Fruit fly (Drosophila melanogaster) whole organism, embryonic: ENCODE data around the gene FucTA.
A peak's percentile ranks its signal among the peaks of the same experiment; 100 is the strongest.

Source experiments
- Ada2b ChIP-seq: fragments of 200-800 bp; sonication (Bioruptor generic); IDR thresholded peaks from 2 replicates; pipeline ENCODE4 v1.3.6; 2022; ENCODE audit warnings: missing biosample characterization, missing genetic modification characterization
- Blimp-1 ChIP-seq: fragments of 200-800 bp; sonication (Bioruptor generic); optimal IDR thresholded peaks from 3 replicates; lab custom pipeline; 2018; ENCODE audit warnings: missing biosample characterization, missing genetic modification characterization, mild to moderate bottlenecking, moderate library complexity, missing genetic modification reagents
- CG10267 ChIP-seq: fragments of 200-800 bp; sonication (Bioruptor generic); optimal IDR thresholded peaks from 2 replicates; lab custom pipeline; 2018; ENCODE audit warnings: missing biosample characterization, mild to moderate bottlenecking, missing genetic modification characterization, moderate library complexity
- CG10979 ChIP-seq: fragments of 200-800 bp; sonication (Bioruptor generic); optimal IDR thresholded peaks from 2 replicates; lab custom pipeline; 2018; ENCODE audit warnings: missing biosample characterization, mild to moderate bottlenecking, missing genetic modification characterization, moderate library complexity
- CG11504 ChIP-seq: fragments of 200-800 bp; sonication (Bioruptor generic); optimal IDR thresholded peaks from 3 replicates; lab custom pipeline; 2019; ENCODE audit warnings: missing biosample characterization, mild to moderate bottlenecking, missing genetic modification characterization, moderate library complexity
- CG12391 ChIP-seq: fragments of 200-800 bp; sonication (Bioruptor generic); optimal IDR thresholded peaks from 3 replicates; lab custom pipeline; 2018; ENCODE audit warnings: missing biosample characterization, mild to moderate bottlenecking, missing genetic modification characterization, moderate library complexity
- CG13287 ChIP-seq: fragments of 200-800 bp; sonication (Bioruptor generic); IDR thresholded peaks from 2 replicates; pipeline ENCODE4 v1.3.6; 2022; ENCODE audit warnings: missing biosample characterization, missing genetic modification characterization; ENCODE audit not compliant: partially characterized antibody
- CG14710 ChIP-seq: fragments of 200-800 bp; sonication (Bioruptor generic); optimal IDR thresholded peaks from 3 replicates; lab custom pipeline; 2019; ENCODE audit warnings: missing biosample characterization, mild to moderate bottlenecking, missing genetic modification characterization, moderate library complexity
- CG15696 ChIP-seq: fragments of 200-800 bp; sonication (Bioruptor generic); optimal IDR thresholded peaks from 2 replicates; lab custom pipeline; 2019; ENCODE audit warnings: missing biosample characterization, mild to moderate bottlenecking, missing genetic modification characterization, moderate library complexity
- CG2712 ChIP-seq: fragments of 200-800 bp; optimal IDR thresholded peaks from 3 replicates; lab custom pipeline; 2019; ENCODE audit warnings: missing biosample characterization, mild to moderate bottlenecking, missing genetic modification characterization, moderate library complexity
- CG33557 ChIP-seq: fragments of 200-800 bp; sonication (Bioruptor generic); optimal IDR thresholded peaks from 2 replicates; lab custom pipeline; 2019; ENCODE audit warnings: missing biosample characterization, mild to moderate bottlenecking, missing genetic modification characterization, moderate library complexity
- CG42726 ChIP-seq: fragments of 200-800 bp; sonication (Bioruptor generic); IDR thresholded peaks from 2 replicates; pipeline ENCODE4 v1.3.6; 2022; ENCODE audit warnings: missing biosample characterization, missing genetic modification characterization; ENCODE audit not compliant: partially characterized antibody
- CG4424 ChIP-seq: fragments of 200-800 bp; sonication (Bioruptor generic); optimal IDR thresholded peaks from 3 replicates; lab custom pipeline; 2016; ENCODE audit warnings: missing biosample characterization, missing genetic modification characterization
- CG4820 ChIP-seq: fragments of 200-800 bp; sonication (Bioruptor generic); optimal IDR thresholded peaks from 3 replicates; lab custom pipeline; 2016; ENCODE audit warnings: missing biosample characterization, missing genetic modification characterization
- CG6689 ChIP-seq: fragments of 200-800 bp; sonication (Bioruptor generic); IDR thresholded peaks from 2 replicates; pipeline ENCODE4 v1.3.6; 2022; ENCODE audit warnings: missing biosample characterization, missing genetic modification characterization
- CG7556 ChIP-seq: fragments of 200-800 bp; sonication (Bioruptor generic); optimal IDR thresholded peaks from 2 replicates; lab custom pipeline; 2017; ENCODE audit warnings: missing biosample characterization, mild to moderate bottlenecking, missing genetic modification characterization
- CG7839 ChIP-seq: fragments of 200-800 bp; sonication (Bioruptor generic); optimal IDR thresholded peaks from 3 replicates; lab custom pipeline; 2018; ENCODE audit warnings: missing biosample characterization, mild to moderate bottlenecking, missing genetic modification characterization, moderate library complexity
- CG8944 ChIP-seq: fragments of 200-800 bp; sonication (Bioruptor generic); optimal IDR thresholded peaks from 3 replicates; lab custom pipeline; 2016; ENCODE audit warnings: missing biosample characterization, missing genetic modification characterization
- CHES-1-like ChIP-seq: fragments of 200-800 bp; sonication (Bioruptor generic); optimal IDR thresholded peaks from 2 replicates; lab custom pipeline; 2016; ENCODE audit warnings: missing biosample characterization, missing genetic modification characterization
- E2f2 ChIP-seq: fragments of 200-800 bp; sonication (Bioruptor generic); IDR thresholded peaks from 2 replicates; pipeline ENCODE4 v1.3.6; 2022; ENCODE audit warnings: missing biosample characterization, missing genetic modification characterization
- Hr39 ChIP-seq: fragments of >200 bp; optimal IDR thresholded peaks from 2 replicates; lab custom pipeline; 2017
- Lhr ChIP-seq: fragments of 200-800 bp; sonication (Bioruptor generic); optimal IDR thresholded peaks from 3 replicates; lab custom pipeline; 2017; ENCODE audit warnings: mild to moderate bottlenecking, missing biosample characterization, missing genetic modification reagents, missing genetic modification characterization
- Max ChIP-seq: fragments of 200-800 bp; sonication (Bioruptor generic); optimal IDR thresholded peaks from 2 replicates; lab custom pipeline; 2016; ENCODE audit warnings: missing biosample characterization, mild to moderate bottlenecking, missing genetic modification characterization
- Med ChIP-seq: fragments of 200-800 bp; sonication (Bioruptor generic); peaks from one replicate; lab custom pipeline; 2016; ENCODE audit warnings: missing biosample characterization, missing genetic modification characterization, mild to moderate bottlenecking, inconsistent platforms, moderate library complexity
- Oli ChIP-seq: fragments of 200-800 bp; sonication (Bioruptor generic); optimal IDR thresholded peaks from 2 replicates; lab custom pipeline; 2018; ENCODE audit warnings: missing biosample characterization, mild to moderate bottlenecking, missing genetic modification characterization, moderate library complexity
- Opbp ChIP-seq: fragments of 200-800 bp; sonication (Bioruptor generic); IDR thresholded peaks from 3 replicates; pipeline ENCODE4 v1.3.6; 2022; ENCODE audit warnings: missing biosample characterization, missing genetic modification characterization; ENCODE audit not compliant: partially characterized antibody
- Pdp1 ChIP-seq, 2 experiments: fragments of 200-800 bp; sonication (Bioruptor generic); optimal IDR thresholded peaks; 3 replicates each; lab custom pipeline; 2016; ENCODE audit warnings: missing biosample characterization in 2 of 2, missing genetic modification characterization in 2 of 2, mild to moderate bottlenecking in 1 of 2, moderate library complexity in 1 of 2
- Sox100B ChIP-seq: fragments of 200-800 bp; sonication (Bioruptor generic); optimal IDR thresholded peaks from 3 replicates; lab custom pipeline; 2018; ENCODE audit warnings: missing biosample characterization, mild to moderate bottlenecking, missing genetic modification characterization
- Sox102F ChIP-seq: fragments of 200-800 bp; sonication (Bioruptor generic); optimal IDR thresholded peaks from 2 replicates; lab custom pipeline; 2018; ENCODE audit warnings: missing biosample characterization, mild to moderate bottlenecking, missing genetic modification characterization, moderate library complexity
- Sry-β ChIP-seq: fragments of 200-800 bp; sonication (Bioruptor generic); optimal IDR thresholded peaks from 2 replicates; lab custom pipeline; 2018; ENCODE audit warnings: missing biosample characterization, mild to moderate bottlenecking, missing genetic modification characterization, moderate library complexity
- Sry-δ ChIP-seq: fragments of 200-800 bp; sonication (Bioruptor generic); optimal IDR thresholded peaks from 2 replicates; lab custom pipeline; 2016; ENCODE audit warnings: missing biosample characterization, missing genetic modification characterization
- az2 ChIP-seq: fragments of 200-800 bp; sonication (Bioruptor generic); optimal IDR thresholded peaks from 3 replicates; lab custom pipeline; 2016; ENCODE audit warnings: missing biosample characterization, missing genetic modification characterization
- bab2 ChIP-seq: fragments of 200-800 bp; sonication (Bioruptor generic); optimal IDR thresholded peaks from 2 replicates; lab custom pipeline; 2016; ENCODE audit warnings: missing biosample characterization, missing genetic modification characterization
- chif ChIP-seq, 2 experiments: fragments of 200-800 bp; sonication (Bioruptor generic); optimal IDR thresholded peaks; 3 replicates each; lab custom pipeline; 2016; ENCODE audit warnings: missing biosample characterization in 2 of 2, missing genetic modification characterization in 2 of 2
- chinmo ChIP-seq: fragments of 200-800 bp; sonication (Bioruptor generic); IDR thresholded peaks from 4 replicates; pipeline ENCODE4 v1.3.6; 2022; ENCODE audit warnings: missing biosample characterization, missing genetic modification characterization; ENCODE audit not compliant: partially characterized antibody
- dati ChIP-seq: fragments of 200-800 bp; sonication (Bioruptor generic); IDR thresholded peaks from 2 replicates; pipeline ENCODE4 v1.3.6; 2022; ENCODE audit warnings: missing biosample characterization, missing genetic modification characterization
- dmrt11E ChIP-seq: fragments of 200-800 bp; sonication (Bioruptor generic); optimal IDR thresholded peaks from 3 replicates; lab custom pipeline; 2018; ENCODE audit warnings: missing biosample characterization, mild to moderate bottlenecking, missing genetic modification characterization, moderate library complexity
- dysf ChIP-seq: fragments of 200-800 bp; sonication (Bioruptor generic); IDR thresholded peaks from 3 replicates; pipeline ENCODE4 v1.3.6; 2022; ENCODE audit warnings: missing biosample characterization, missing genetic modification characterization
- fu2 ChIP-seq: fragments of 200-800 bp; sonication (Bioruptor generic); optimal IDR thresholded peaks from 2 replicates; lab custom pipeline; 2016; ENCODE audit warnings: missing biosample characterization, missing genetic modification characterization
- gem ChIP-seq: fragments of 200-800 bp; sonication (Bioruptor generic); optimal IDR thresholded peaks from 2 replicates; lab custom pipeline; 2019; ENCODE audit warnings: missing biosample characterization, mild to moderate bottlenecking, missing genetic modification characterization, moderate library complexity
- gt ChIP-seq: fragments of 200-800 bp; sonication (Bioruptor generic); IDR thresholded peaks from 2 replicates; pipeline ENCODE4 v1.3.6; 2022; ENCODE audit warnings: missing biosample characterization, missing genetic modification characterization
- lola ChIP-seq, 3 experiments: fragments of >200 bp in 2 of 3; fragments of 200-800 bp in 1 of 3; sonication (Bioruptor generic) in 1 of 3; optimal IDR thresholded peaks; 2 replicates each; lab custom pipeline; 2017 to 2019; ENCODE audit warnings: missing biosample characterization in 3 of 3, missing genetic modification characterization in 3 of 3, mild to moderate bottlenecking in 1 of 3, moderate library complexity in 1 of 3
- nmo ChIP-seq: fragments of 200-800 bp; sonication (Bioruptor generic); optimal IDR thresholded peaks from 2 replicates; lab custom pipeline; 2018; ENCODE audit warnings: missing biosample characterization, mild to moderate bottlenecking, missing genetic modification characterization, moderate library complexity
- phol ChIP-seq: fragments of 200-800 bp; sonication (Bioruptor generic); optimal IDR thresholded peaks from 3 replicates; lab custom pipeline; 2018; ENCODE audit warnings: missing biosample characterization, mild to moderate bottlenecking, missing genetic modification characterization, moderate library complexity
- prd ChIP-seq, 3 experiments: fragments of >200 bp in 2 of 3; fragments of 200-800 bp in 1 of 3; sonication (Bioruptor generic) in 1 of 3; optimal IDR thresholded peaks in 2 of 3; IDR thresholded peaks in 1 of 3; 2 replicates in 2 of 3; 3 replicates in 1 of 3; pipeline versions ENCODE4 v1.3.6 to Lab custom; 2017 to 2022; ENCODE audit warnings: missing biosample characterization in 1 of 3, missing genetic modification characterization in 1 of 3
- row ChIP-seq: fragments of 200-800 bp; sonication (Bioruptor generic); IDR thresholded peaks from 3 replicates; pipeline ENCODE4 v1.3.6; 2022; ENCODE audit warnings: missing biosample characterization, missing genetic modification characterization
- ssp ChIP-seq: fragments of 200-800 bp; sonication (Bioruptor generic); IDR thresholded peaks from 2 replicates; pipeline ENCODE4 v1.3.6; 2022; ENCODE audit warnings: missing biosample characterization, missing genetic modification characterization
- tio ChIP-seq: fragments of 200-800 bp; sonication (Bioruptor generic); optimal IDR thresholded peaks from 2 replicates; lab custom pipeline; 2017; ENCODE audit warnings: missing biosample characterization, missing genetic modification characterization, inconsistent platforms
- wek ChIP-seq: fragments of 200-800 bp; sonication (Bioruptor generic); optimal IDR thresholded peaks from 3 replicates; lab custom pipeline; 2018; ENCODE audit warnings: missing biosample characterization, mild to moderate bottlenecking, missing genetic modification characterization, moderate library complexity

Gene FucTA

dm6 chr3L:15203097-15203496 is 56.2 kb downstream of the FucTA start:
- TF ChIP-seq CG33557 (peak; percentile 17), bab2 (GFP tag; lab: Kevin White, UChicago) (no peak), lola (GFP tag; optimal IDR thresholded peaks at IDR 0.05; lab: Kevin White, UChicago) (peak in 1 of 3 experiments; percentile 68), CHES-1-like (no peak), dati (GFP tag; lab: Robert Waterston, UW) (no peak), chinmo (no peak), CG12391 (tag; lab: Kevin White, UChicago) (peak; percentile 55), CG11504 (tag; lab: Kevin White, UChicago) (peak; percentile 19), CG7839 (tag; lab: Kevin White, UChicago) (peak; percentile 8), ssp (no peak), chif (GFP tag; optimal IDR thresholded peaks at IDR 0.05; lab: Kevin White, UChicago) (no peak), dysf (no peak), Pdp1 (GFP tag; optimal IDR thresholded peaks at IDR 0.05; lab: Kevin White, UChicago) (peak in 1 of 2 experiments; percentile 78), az2 (peak; percentile 13), nmo (peak; percentile 25), E2f2 (no peak), CG14710 (tag; lab: Kevin White, UChicago) (peak; percentile 45), row (GFP tag; lab: Robert Waterston, UW) (peak; percentile 48), CG13287 (GFP tag; lab: Robert Waterston, UW) (no peak), Opbp (GFP tag; lab: Robert Waterston, UW) (no peak), CG10979 (peak; percentile 35), gem (tag; lab: Kevin White, UChicago) (peak; percentile 47), dmrt11E (tag; lab: Kevin White, UChicago) (peak; percentile 59), CG2712 (tag; lab: Kevin White, UChicago) (peak; percentile 61), Sox102F (peak; percentile 24), CG4820 (GFP tag; lab: Kevin White, UChicago) (no peak), gt (GFP tag; lab: Robert Waterston, UW) (no peak), CG10267 (tag; lab: Kevin White, UChicago) (peak; percentile 27), CG7556 (GFP tag; lab: Kevin White, UChicago) (peak; percentile 16), Max (GFP tag; lab: Kevin White, UChicago) (no peak), Hr39 (no peak), Sox100B (GFP tag; lab: Kevin White, UChicago) (peak; percentile 16), fu2 (GFP tag; lab: Kevin White, UChicago) (no peak), phol (tag; lab: Kevin White, UChicago) (peak; percentile 41), CG15696 (tag; lab: Kevin White, UChicago) (peak; percentile 13), CG4424 (peak; percentile 4), CG8944 (GFP tag; lab: Kevin White, UChicago) (no peak), CG6689 (GFP tag; lab: Robert Waterston, UW) (0 out of 2 replicates have a peak, but pooled peaks have one; percentile 4), Sry-δ (GFP tag; lab: Kevin White, UChicago) (no peak), tio (peak; percentile 31), Sry-β (GFP tag; lab: Kevin White, UChicago) (peak; percentile 88), Ada2b (no peak), CG42726 (GFP tag; lab: Robert Waterston, UW) (no peak), prd (optimal IDR thresholded peaks at IDR 0.05; lab: Kevin White, UChicago) (no peak), prd (GFP tag; IDR thresholded peaks at IDR 0.05; lab: Robert Waterston, UW) (no peak; the same call in 2 of the 3 replicates), Med (GFP tag; lab: Kevin White, UChicago) (no peak), Oli (tag; lab: Kevin White, UChicago) (peak; percentile 23), Lhr (no peak), Blimp-1 (GFP tag; lab: Kevin White, UChicago) (peak; percentile 7), wek (no peak)
